Fruit fly (Drosophila melanogaster) Kc167 (cell line): ENCODE data around the gene CG34427.

Experiments
- Myc ChIP-seq: fragments of >200 bp; optimal IDR thresholded peaks from 2 replicates; lab custom pipeline; 2017; ENCODE audit warnings: missing external identifiers
- Sin3A ChIP-seq: fragments of >200 bp; optimal IDR thresholded peaks from 2 replicates; lab custom pipeline; 2018; ENCODE audit warnings: missing external identifiers
- h ChIP-seq: fragments of >200 bp; optimal IDR thresholded peaks from 3 replicates; lab custom pipeline; 2018; ENCODE audit warnings: missing external identifiers
- insv ChIP-seq: fragments of >200 bp; optimal IDR thresholded peaks from 3 replicates; lab custom pipeline; 2018; ENCODE audit warnings: missing external identifiers
- psq ChIP-seq: fragments of >200 bp; optimal IDR thresholded peaks from 2 replicates; lab custom pipeline; 2017; ENCODE audit warnings: missing external identifiers
- ttk ChIP-seq: sonication (Bioruptor generic); optimal IDR thresholded peaks from 2 replicates; lab custom pipeline; 2017; ENCODE audit warnings: missing external identifiers

Gene CG34427

DNA sequence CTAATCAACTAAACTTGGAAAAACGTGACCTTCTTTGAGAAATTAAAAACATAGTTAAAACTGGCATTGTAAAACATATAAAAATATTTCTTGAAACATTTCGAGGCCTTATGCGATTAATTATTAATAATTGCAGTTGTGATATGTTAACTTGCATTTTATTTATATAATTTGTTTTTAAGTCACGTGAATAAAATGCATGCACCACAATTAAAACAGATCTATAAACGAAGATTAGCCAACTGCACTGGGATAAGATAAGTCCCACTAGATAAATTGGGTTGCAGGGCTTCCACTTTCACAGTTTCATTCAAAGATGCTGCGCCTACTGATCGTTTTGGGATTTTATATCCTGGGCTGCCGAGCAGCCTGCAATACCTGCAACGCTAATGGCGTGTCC lies 5.5 kb downstream of the CG34427 start, which contains the start of gene CG13309:
TSS of gene CG13309 (plus strand) at position 301 of the 400 bp plus-strand sequence.
- TF ChIP-seq psq (no peak), h (lab: Kevin White, UChicago) (no peak), insv (lab: Kevin White, UChicago) (no peak), Sin3A (lab: Kevin White, UChicago) (no peak), ttk (no peak), Myc (lab: Kevin White, UChicago) (no peak)

DNA sequence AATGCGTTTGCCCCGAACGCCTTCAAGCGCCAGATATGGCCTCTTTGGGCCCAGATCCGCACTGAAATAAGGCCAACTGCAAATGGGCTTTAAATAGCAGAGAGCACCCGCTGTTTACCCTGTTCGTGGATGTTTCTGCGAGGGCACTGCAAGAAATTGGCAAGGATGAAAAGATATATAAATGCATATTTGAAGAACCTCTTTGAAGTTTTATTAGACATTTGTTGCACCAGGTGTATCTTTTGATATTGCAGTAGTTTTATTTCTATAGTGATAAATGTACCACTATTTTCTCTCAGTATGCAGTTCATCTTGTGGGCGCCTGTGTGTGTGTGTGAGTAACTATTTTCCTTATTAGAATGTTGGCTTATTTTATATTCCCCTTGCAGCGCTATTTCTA lies 8.9 kb downstream of the CG34427 start:
- TF ChIP-seq Myc (lab: Kevin White, UChicago), result no peak
- no peak for TF ChIP-seq ttk
- no peak for TF ChIP-seq h (lab: Kevin White, UChicago)
- TF ChIP-seq insv (lab: Kevin White, UChicago), result no peak
- TF ChIP-seq Sin3A (lab: Kevin White, UChicago), result no peak
- TF ChIP-seq psq, result no peak

DNA sequence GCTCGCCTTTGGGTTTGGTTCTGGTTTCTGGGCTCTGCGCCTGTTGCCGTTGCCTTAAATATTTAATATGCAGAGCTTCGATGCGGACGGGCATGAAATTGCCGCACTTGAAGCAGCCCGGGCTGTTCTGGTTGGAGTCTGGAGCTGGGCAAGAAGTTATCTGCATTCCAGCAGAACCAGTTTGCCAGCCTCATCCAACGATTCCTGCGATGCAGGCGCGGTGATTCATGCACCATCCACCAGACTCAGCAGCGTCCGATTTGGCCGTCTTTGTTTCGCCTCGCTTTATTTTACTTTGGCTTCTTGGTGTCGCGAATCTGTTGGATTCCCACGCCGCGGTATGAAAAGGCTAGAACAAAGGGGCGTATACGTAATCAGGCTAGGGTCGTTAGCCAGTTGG lies 14.9 kb downstream of the CG34427 start:
- no peak for TF ChIP-seq insv (lab: Kevin White, UChicago)
- no peak for TF ChIP-seq h (lab: Kevin White, UChicago)
- TF ChIP-seq ttk, result no peak
- TF ChIP-seq Sin3A (lab: Kevin White, UChicago), result no peak
- no peak for TF ChIP-seq Myc (lab: Kevin White, UChicago)
- no peak for TF ChIP-seq psq

DNA sequence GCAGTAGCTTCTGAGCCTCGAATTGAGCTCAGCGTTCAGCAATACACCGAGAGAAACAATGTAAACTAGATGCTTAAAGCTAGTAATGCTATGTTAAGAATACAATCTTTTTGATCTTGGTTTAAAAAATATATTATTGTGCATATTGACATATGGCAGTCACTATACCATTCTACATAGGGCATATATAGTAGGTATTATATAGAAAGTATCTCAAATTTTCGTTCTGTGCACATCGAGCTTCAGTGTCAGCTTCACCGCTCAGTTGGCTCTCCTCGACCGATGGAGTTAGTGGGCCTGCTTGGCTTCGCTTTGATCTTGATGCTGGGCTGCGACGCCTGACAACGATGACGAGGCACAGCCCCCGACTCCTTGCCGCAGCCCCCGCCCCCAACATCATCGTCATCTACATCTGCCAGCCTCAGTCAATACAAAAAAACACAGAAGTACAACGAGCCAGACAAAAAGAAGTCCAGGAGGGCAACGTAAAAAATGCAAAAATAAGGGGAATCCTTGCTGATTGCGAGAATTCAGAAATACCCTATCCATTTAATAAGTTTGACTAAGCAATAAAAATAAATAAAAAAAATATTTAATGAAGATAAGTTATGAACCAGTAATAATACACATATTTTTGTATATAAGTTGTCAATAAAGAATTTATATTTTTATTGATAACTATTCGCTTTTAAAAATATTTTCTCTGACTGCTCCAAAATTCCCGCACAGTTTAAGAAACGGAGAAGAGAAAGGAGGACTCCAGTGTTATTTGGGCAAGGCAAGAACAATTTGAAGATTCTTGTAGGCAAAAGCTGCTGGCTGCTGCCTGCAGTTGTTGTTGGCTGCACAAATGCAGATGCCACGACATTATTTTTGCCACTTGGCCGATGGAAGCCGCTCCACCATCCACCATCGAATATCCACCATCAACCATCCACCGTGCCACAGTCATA lies 17.4 kb downstream of the CG34427 start:
- TF ChIP-seq ttk (no peak), Myc (lab: Kevin White, UChicago) (no peak), Sin3A (lab: Kevin White, UChicago) (no peak)

DNA sequence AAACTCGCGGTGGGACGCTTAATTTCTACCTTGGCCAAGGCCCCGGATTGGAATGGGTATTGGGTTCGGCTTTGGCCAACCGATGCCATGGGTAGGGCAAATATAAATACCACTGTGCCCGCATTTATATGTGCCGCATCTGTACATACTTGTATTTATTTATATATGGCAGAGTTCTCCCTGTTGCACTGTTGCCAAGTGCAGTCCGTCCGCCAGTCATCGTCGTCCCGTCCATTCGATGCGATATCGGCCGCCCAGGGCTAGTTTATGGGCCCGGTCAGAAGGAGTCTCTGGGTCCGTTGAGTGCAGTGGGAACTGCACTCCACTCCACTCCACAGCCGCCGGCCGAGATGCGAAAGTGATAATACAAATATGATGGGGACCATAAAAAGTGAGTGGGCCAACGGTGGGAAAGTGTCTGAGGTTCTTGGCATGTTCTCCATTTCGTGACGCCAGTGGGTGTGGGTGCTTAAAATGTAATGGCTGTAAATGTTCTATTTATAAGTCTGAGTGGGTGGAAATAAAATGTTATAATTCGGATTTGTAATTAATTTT lies 18.4 kb downstream of the CG34427 start:
- TF ChIP-seq insv (lab: Kevin White, UChicago) (no peak), h (lab: Kevin White, UChicago) (no peak), Myc (lab: Kevin White, UChicago) (no peak)

DNA sequence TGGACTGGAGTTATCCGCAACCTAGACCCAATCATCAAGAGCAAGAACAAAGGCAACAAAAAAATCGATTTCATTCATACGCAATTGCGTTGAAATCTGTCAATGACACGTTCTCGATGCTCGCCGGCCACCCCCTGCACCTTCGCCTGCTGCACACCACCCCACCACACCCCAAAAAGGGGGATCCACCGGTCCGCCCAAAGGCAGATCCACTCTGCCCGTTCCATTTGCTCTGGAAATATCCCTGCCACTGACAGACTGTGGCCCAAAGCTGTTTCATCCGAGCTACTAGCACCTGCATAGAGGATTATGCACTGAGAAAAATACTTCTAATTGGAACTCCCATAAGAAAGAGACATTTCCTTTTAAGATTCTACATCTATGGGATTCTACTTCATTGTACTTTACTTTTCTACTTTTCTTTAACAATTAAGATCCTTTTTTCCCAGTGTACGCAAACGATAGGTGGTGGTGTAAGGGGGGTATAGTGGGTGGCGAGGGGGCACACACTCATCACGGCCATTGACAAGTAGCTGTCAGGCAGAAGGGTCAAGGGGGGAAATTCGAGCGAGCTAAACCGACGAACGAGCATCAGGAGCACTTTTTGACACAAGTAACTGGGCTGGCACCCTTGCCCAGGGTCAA lies 19.3 kb downstream of the CG34427 start:
- TF ChIP-seq h (lab: Kevin White, UChicago), result no peak
- TF ChIP-seq Myc (lab: Kevin White, UChicago), result no peak
- TF ChIP-seq psq, result no peak
- no peak for TF ChIP-seq ttk
- no peak for TF ChIP-seq insv (lab: Kevin White, UChicago)
- TF ChIP-seq Sin3A (lab: Kevin White, UChicago), result no peak

DNA sequence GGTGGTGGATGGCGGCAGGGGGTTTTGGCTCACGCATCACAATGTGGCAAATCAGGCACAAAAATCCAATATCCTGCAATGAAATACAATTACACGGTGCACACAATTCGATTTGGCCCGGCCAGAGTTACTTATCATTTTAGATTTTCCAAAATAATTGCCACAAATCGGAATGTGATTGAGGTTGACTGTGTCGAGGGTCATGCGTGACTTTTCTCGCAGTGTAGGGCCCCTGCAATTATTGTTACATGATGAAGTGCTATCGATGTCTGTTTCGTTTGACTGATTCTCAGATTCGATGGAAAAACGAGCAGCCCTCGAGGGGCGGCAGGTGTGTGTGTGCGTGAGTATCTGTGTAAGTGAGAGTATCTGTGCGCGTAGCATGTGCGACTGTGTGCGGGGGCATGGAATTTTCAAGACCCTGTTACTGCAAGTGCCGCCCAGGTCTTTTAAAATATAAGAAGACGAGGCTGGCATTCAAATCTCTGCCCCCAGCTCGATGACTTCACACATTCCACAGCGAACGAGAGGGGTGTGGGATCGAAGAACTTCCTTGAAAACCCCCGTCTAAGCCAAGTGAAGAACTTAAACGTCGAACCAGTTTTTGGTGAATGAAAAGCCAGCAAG lies 20.0 kb downstream of the CG34427 start:
- TF ChIP-seq Myc (lab: Kevin White, UChicago), result no peak
- no peak for TF ChIP-seq insv (lab: Kevin White, UChicago)
- TF ChIP-seq psq, result no peak
- no peak for TF ChIP-seq ttk
- TF ChIP-seq Sin3A (lab: Kevin White, UChicago), result no peak
- no peak for TF ChIP-seq h (lab: Kevin White, UChicago)

DNA sequence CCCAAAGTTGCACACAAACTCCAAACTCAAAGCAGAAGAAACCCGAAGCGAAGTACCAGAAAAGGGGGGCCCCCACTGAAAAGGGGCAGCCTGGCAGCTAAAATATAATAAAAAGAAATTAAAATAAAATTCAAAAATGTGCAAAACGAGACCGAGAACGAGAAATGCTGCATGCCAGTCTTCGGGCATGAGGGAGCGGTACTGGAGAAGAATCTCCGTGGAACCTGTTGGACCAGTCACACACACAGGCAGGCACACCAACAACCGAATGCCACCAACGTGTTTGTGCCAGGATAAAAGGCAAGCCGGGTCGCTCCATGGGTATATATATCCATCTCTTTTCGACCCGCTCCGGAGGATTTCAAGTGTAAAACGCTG lies 20.5 kb downstream of the CG34427 start:
- no peak for TF ChIP-seq ttk
- TF ChIP-seq psq, result no peak
- no peak for TF ChIP-seq Sin3A (lab: Kevin White, UChicago)
- TF ChIP-seq insv (lab: Kevin White, UChicago), result no peak
- TF ChIP-seq Myc (lab: Kevin White, UChicago), result no peak
- no peak for TF ChIP-seq h (lab: Kevin White, UChicago)

DNA sequence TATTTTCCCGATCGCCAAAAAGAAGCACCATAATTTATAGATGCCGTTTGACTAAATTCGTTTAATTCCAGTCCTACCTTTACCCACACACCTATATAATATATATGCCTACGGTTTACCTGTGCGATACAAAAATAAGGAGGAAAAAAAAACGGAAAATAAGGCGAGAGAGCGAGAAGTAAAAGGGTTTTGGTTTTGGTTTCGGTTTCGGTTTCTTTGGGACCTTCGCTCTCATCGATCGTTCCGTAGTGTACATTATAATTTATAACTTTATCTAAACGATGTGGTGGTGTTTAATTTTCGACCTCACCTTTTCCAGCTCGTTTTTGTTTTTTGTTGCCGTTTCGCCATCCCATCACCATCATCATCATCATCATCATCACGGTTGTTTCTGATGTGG lies 21.0 kb downstream of the CG34427 start:
- TF ChIP-seq h (lab: Kevin White, UChicago) (no peak), ttk (no peak), psq (no peak), insv (lab: Kevin White, UChicago) (no peak), Sin3A (lab: Kevin White, UChicago) (no peak)

DNA sequence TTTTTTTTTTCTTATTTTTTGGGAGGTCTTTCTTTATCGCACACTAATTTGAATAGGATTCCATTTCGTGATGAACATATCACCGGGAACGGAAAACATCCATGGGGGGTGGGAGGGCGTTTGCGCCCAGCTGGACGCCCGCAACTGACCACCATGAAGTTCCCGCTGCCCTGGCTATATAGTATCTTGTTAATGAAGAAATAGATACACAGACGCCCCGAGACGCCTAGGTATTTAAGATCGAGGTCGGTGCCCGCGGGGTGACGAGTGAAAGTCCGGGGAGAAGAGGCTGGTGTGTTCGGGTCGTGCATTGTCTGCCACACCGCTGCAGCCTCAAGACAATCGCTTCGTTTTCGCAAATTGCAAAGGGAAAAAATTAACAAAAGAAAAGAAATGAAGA lies 21.5 kb downstream of the CG34427 start:
- no peak for TF ChIP-seq Sin3A (lab: Kevin White, UChicago)
- no peak for TF ChIP-seq h (lab: Kevin White, UChicago)
- no peak for TF ChIP-seq insv (lab: Kevin White, UChicago)
- no peak for TF ChIP-seq ttk
- no peak for TF ChIP-seq psq
- no peak for TF ChIP-seq Myc (lab: Kevin White, UChicago)

DNA sequence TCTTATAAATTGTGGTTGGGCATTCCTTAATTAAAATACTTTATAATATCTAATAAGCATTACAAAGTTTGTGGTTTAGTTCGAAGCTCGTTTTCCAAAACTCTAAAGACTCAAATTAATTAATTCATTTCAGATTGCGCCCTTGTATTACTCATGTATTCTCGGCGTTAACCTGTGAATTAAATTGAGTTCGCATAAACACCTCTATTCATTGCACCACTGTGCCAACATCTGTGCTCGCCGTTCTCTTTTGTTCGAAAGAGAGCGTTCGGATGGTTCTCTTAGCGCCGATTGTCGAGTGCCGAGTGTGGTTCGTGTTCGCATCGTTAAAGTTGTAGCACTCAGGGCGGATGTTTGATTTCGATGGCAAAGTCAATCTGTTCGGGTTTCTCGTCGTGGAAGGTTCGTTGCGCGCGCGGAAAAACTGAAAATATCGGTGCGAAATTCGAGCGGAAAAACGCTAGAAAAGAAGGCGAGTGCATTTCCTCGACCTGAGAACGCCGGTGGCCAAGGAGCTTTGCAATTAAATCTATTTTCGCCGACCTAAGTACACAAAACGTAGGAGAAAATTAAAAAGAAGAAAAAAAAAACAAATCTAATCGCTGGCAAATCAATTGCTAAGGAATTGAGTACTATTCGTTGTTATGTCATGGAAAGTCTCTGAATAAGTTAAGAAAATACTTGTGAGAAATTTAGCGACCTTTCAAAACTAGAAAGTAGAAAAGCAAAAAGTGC lies 22.7 kb downstream of the CG34427 start, which contains the start of gene dally:
TSS of gene dally (plus strand) at position 373 of the 735 bp plus-strand sequence.
- TF ChIP-seq insv (lab: Kevin White, UChicago), result no peak
- TF ChIP-seq ttk, result no peak
- TF ChIP-seq Sin3A (lab: Kevin White, UChicago), result no peak
- TF ChIP-seq h (lab: Kevin White, UChicago), result no peak
